Fruit fly (Drosophila melanogaster) whole organism, adult: Measurements from ENCODE around the gene alien.

Experiments used
- CG11617 ChIP-seq: fragments of 200-800 bp; sonication (Bioruptor generic); optimal IDR thresholded peaks from 2 replicates; lab custom pipeline; 2017; ENCODE audit warnings: mild to moderate bottlenecking, missing biosample characterization, missing genetic modification reagents, missing genetic modification characterization
- CG12768 ChIP-seq: fragments of 200-800 bp; sonication (Bioruptor generic); optimal IDR thresholded peaks from 2 replicates; lab custom pipeline; 2017; ENCODE audit warnings: missing biosample characterization, missing genetic modification characterization, mild to moderate bottlenecking, moderate library complexity, missing genetic modification reagents
- CG14711 ChIP-seq: fragments of 200-800 bp; sonication (Bioruptor generic); optimal IDR thresholded peaks from 2 replicates; lab custom pipeline; 2018; ENCODE audit warnings: missing biosample characterization, mild to moderate bottlenecking, missing genetic modification characterization, moderate library complexity
- CG1620 ChIP-seq: fragments of 200-800 bp; sonication (Bioruptor generic); optimal IDR thresholded peaks from 2 replicates; lab custom pipeline; 2016; ENCODE audit warnings: missing biosample characterization, missing genetic modification characterization
- CG5204 ChIP-seq: fragments of 200-800 bp; sonication (Bioruptor generic); optimal IDR thresholded peaks from 2 replicates; lab custom pipeline; 2016; ENCODE audit warnings: missing biosample characterization, missing genetic modification characterization
- CG7045 ChIP-seq: fragments of 200-800 bp; sonication (Bioruptor generic); optimal IDR thresholded peaks from 2 replicates; lab custom pipeline; 2017; ENCODE audit warnings: missing biosample characterization, mild to moderate bottlenecking, missing genetic modification characterization
- CG7101 ChIP-seq: fragments of 200-800 bp; sonication (Bioruptor generic); optimal IDR thresholded peaks from 2 replicates; lab custom pipeline; 2018; ENCODE audit warnings: missing biosample characterization, mild to moderate bottlenecking, missing genetic modification characterization, moderate library complexity
- Crg-1 ChIP-seq: fragments of 200-800 bp; sonication (Bioruptor generic); optimal IDR thresholded peaks from 2 replicates; lab custom pipeline; 2016; ENCODE audit warnings: missing biosample characterization, missing genetic modification characterization
- Hr96 ChIP-seq: fragments of 200-800 bp; sonication (Bioruptor generic); optimal IDR thresholded peaks from 2 replicates; lab custom pipeline; 2016; ENCODE audit warnings: missing biosample characterization, missing genetic modification characterization
- Mnt ChIP-seq: fragments of 200-800 bp; sonication (Bioruptor generic); optimal IDR thresholded peaks from 2 replicates; lab custom pipeline; 2016; ENCODE audit warnings: missing biosample characterization, mild to moderate bottlenecking, missing genetic modification characterization
- cic ChIP-seq: fragments of 200-800 bp; sonication (Bioruptor generic); optimal IDR thresholded peaks from 2 replicates; lab custom pipeline; 2017; ENCODE audit warnings: missing biosample characterization, mild to moderate bottlenecking, missing genetic modification characterization, moderate library complexity
- kay ChIP-seq: fragments of 200-800 bp; sonication (Bioruptor generic); peaks from one replicate; lab custom pipeline; 2016; ENCODE audit warnings: missing biosample characterization, missing genetic modification characterization, borderline replicate concordance
- ovo ChIP-seq: fragments of 200-800 bp; sonication (Bioruptor generic); optimal IDR thresholded peaks from 2 replicates; lab custom pipeline; 2016; ENCODE audit warnings: missing biosample characterization, missing genetic modification characterization
- pad ChIP-seq: fragments of 200-800 bp; sonication (Bioruptor generic); optimal IDR thresholded peaks from 3 replicates; lab custom pipeline; 2017; ENCODE audit warnings: missing biosample characterization, missing genetic modification characterization, mild to moderate bottlenecking, moderate library complexity, missing genetic modification reagents

- TF ChIP-seq CG14711 (tag; lab: Kevin White, UChicago) (no peak), CG12768 (GFP tag; lab: Kevin White, UChicago) (no peak), CG11617 (GFP tag; lab: Kevin White, UChicago) (no peak), cic (GFP tag; lab: Kevin White, UChicago) (peak; percentile 36), Mnt (GFP tag; lab: Kevin White, UChicago) (peak; percentile 56), Crg-1 (GFP tag; lab: Kevin White, UChicago) (no peak), kay (GFP tag; lab: Kevin White, UChicago) (no peak), Hr96 (GFP tag; lab: Kevin White, UChicago) (no peak), ovo (GFP tag; lab: Kevin White, UChicago) (no peak), CG7045 (GFP tag; lab: Kevin White, UChicago) (no peak), CG1620 (no peak), CG5204 (GFP tag; lab: Kevin White, UChicago) (no peak), pad (GFP tag; lab: Kevin White, UChicago) (no peak), CG7101 (no peak)
These were observed 5.6 kb downstream of the alien start, which contains the start of gene CG9555 for dm6 chr2L:8991583-8991982.
